Worm (Caenorhabditis elegans): ENCODE results near the gene C30B5.2.

C30B5.2 gene

ce11 chrII:6202910-6203309 is 5.9 kb downstream of the C30B5.2 start, which contains the start of gene C30B5.17:
C30B5.17 (minus strand) TSS chrII:6203010.
- TF ChIP-seq lsy-2 (tag; optimal IDR thresholded peaks at IDR 0.05): no peak
- no peak for TF ChIP-seq lin-32 (GFP tag; optimal IDR thresholded peaks at IDR 0.05)
- TF ChIP-seq unc-62 (GFP tag; optimal IDR thresholded peaks at IDR 0.05): no peak
- TF ChIP-seq nhr-2 (tag; optimal IDR thresholded peaks at IDR 0.05): no peak
- TF ChIP-seq sptf-1 (tag; optimal IDR thresholded peaks at IDR 0.05): no peak
- no peak for TF ChIP-seq blmp-1 (tag; optimal IDR thresholded peaks at IDR 0.05)
- no peak for TF ChIP-seq cnd-1 (tag; optimal IDR thresholded peaks at IDR 0.05)
- no peak for TF ChIP-seq ceh-43 (GFP tag; optimal IDR thresholded peaks at IDR 0.05)
- no peak for TF ChIP-seq ces-1 (GFP tag; optimal IDR thresholded peaks at IDR 0.05)
- TF ChIP-seq bed-3 (GFP tag; optimal IDR thresholded peaks at IDR 0.05): no peak
- no peak for TF ChIP-seq drap-1 (GFP tag; optimal IDR thresholded peaks at IDR 0.05)
- no peak for TF ChIP-seq elt-1 (tag; optimal IDR thresholded peaks at IDR 0.05; ENCODE audit: borderline replicate concordance, insufficient read depth)

ce11 chrII:6207252-6207651 is 10.3 kb downstream of the C30B5.2 start:
- TF ChIP-seq nhr-237 (tag; optimal IDR thresholded peaks at IDR 0.05): no peak
- TF ChIP-seq M03D4.4 (tag; optimal IDR thresholded peaks at IDR 0.05): no peak
- TF ChIP-seq nhr-28 (tag; optimal IDR thresholded peaks at IDR 0.05): no peak
- TF ChIP-seq tbx-8 (GFP tag; optimal IDR thresholded peaks at IDR 0.05): no peak
- TF ChIP-seq snpc-4 (tag; optimal IDR thresholded peaks at IDR 0.05): no peak
- no peak for TF ChIP-seq drap-1 (GFP tag; optimal IDR thresholded peaks at IDR 0.05)
- no peak for TF ChIP-seq ces-1 (GFP tag; optimal IDR thresholded peaks at IDR 0.05)
- no peak for TF ChIP-seq ceh-83 (GFP tag; optimal IDR thresholded peaks at IDR 0.05)
- no peak for TF ChIP-seq lsy-2 (tag; optimal IDR thresholded peaks at IDR 0.05)
- TF ChIP-seq sem-2 (GFP tag; optimal IDR thresholded peaks at IDR 0.05): no peak
- TF ChIP-seq unc-39 (tag; optimal IDR thresholded peaks at IDR 0.05): no peak
- no peak for TF ChIP-seq sptf-1 (tag; optimal IDR thresholded peaks at IDR 0.05)
- TF ChIP-seq mls-2 (tag; optimal IDR thresholded peaks at IDR 0.05): no peak
- no peak for TF ChIP-seq elt-1 (tag; optimal IDR thresholded peaks at IDR 0.05; ENCODE audit: borderline replicate concordance, insufficient read depth)
- TF ChIP-seq nhr-2 (tag; optimal IDR thresholded peaks at IDR 0.05): no peak
- TF ChIP-seq nhr-76 (tag; optimal IDR thresholded peaks at IDR 0.05): no peak
- TF ChIP-seq unc-62 (GFP tag; optimal IDR thresholded peaks at IDR 0.05): no peak

DNA sequence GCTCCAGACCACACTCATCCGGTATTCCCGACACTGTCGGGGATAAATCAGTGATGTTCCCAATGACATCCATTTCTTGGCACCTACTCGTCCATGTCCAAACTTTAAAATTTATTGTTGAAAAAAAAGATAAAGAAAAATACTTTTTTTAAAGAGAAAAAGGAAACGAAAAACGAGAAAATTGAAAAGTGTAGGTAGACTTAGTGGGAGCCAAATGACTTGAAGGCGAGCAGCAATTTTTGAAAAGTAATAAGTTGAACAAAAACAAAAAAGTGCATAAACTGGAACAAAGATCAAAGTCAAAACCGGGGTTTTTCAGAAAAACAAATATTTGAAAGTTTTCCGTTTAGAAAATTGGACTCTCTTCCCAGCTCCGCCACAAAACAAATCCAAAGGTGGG is 11.1 kb downstream of the C30B5.2 start, which contains the start of gene daf-37:
Gene daf-37 (minus strand): TSS at position 101 of the 400 bp plus-strand sequence.
- no peak for TF ChIP-seq blmp-1 (tag; optimal IDR thresholded peaks at IDR 0.05)
- no peak for TF ChIP-seq drap-1 (GFP tag; optimal IDR thresholded peaks at IDR 0.05)

ce11 chrII:6219346-6219745 is 22.4 kb downstream of the C30B5.2 start, which contains the start of gene mks-2:
mks-2 (minus strand) TSS chrII:6219446.
- no peak for TF ChIP-seq nhr-28 (tag; optimal IDR thresholded peaks at IDR 0.05)

ce11 chrII:6221470-6221869 is 24.5 kb downstream of the C30B5.2 start:
- TF ChIP-seq ceh-83 (GFP tag; optimal IDR thresholded peaks at IDR 0.05) (no peak), zip-8 (tag; optimal IDR thresholded peaks at IDR 0.05) (no peak), sem-2 (GFP tag; optimal IDR thresholded peaks at IDR 0.05) (no peak), mab-5 (tag; optimal IDR thresholded peaks at IDR 0.05) (no peak), ceh-43 (GFP tag; optimal IDR thresholded peaks at IDR 0.05) (no peak), cnd-1 (tag; optimal IDR thresholded peaks at IDR 0.05) (no peak), blmp-1 (tag; optimal IDR thresholded peaks at IDR 0.05) (no peak)

ce11 chrII:6222558-6222957 is 25.6 kb downstream of the C30B5.2 start, which contains the start of gene C30B5.6:
C30B5.6 (minus strand) TSS chrII:6222658.
- no peak for TF ChIP-seq zip-8 (tag; optimal IDR thresholded peaks at IDR 0.05)
- no peak for TF ChIP-seq M03D4.4 (tag; optimal IDR thresholded peaks at IDR 0.05)
- TF ChIP-seq flh-1 (GFP tag; optimal IDR thresholded peaks at IDR 0.05): no peak
- TF ChIP-seq unc-62 (GFP tag; optimal IDR thresholded peaks at IDR 0.05): no peak
- TF ChIP-seq ceh-43 (GFP tag; optimal IDR thresholded peaks at IDR 0.05): no peak
- no peak for TF ChIP-seq elt-1 (tag; optimal IDR thresholded peaks at IDR 0.05; ENCODE audit: borderline replicate concordance, insufficient read depth)
- TF ChIP-seq cnd-1 (tag; optimal IDR thresholded peaks at IDR 0.05): no peak
- TF ChIP-seq mls-2 (tag; optimal IDR thresholded peaks at IDR 0.05): no peak
- TF ChIP-seq unc-120 (tag; optimal IDR thresholded peaks at IDR 0.05; ENCODE audit: poor library complexity, severe bottlenecking): no peak
- no peak for TF ChIP-seq lin-13 (tag; optimal IDR thresholded peaks at IDR 0.05)
- TF ChIP-seq snpc-4 (tag; optimal IDR thresholded peaks at IDR 0.05): no peak
- no peak for TF ChIP-seq unc-39 (tag; optimal IDR thresholded peaks at IDR 0.05)
- TF ChIP-seq nhr-12 (tag; optimal IDR thresholded peaks at IDR 0.05): no peak
- TF ChIP-seq lsy-2 (tag; optimal IDR thresholded peaks at IDR 0.05): no peak

Data from whole organism, mixed stage, embryonic.